Fruit fly (Drosophila melanogaster) whole organism, embryonic: ENCODE results near the gene CG42536.
A peak's percentile ranks its signal among the peaks of the same experiment; 100 is the strongest.

Experiments
- Awh ChIP-seq: fragments of 200-800 bp; sonication (Bioruptor generic); IDR thresholded peaks from 2 replicates; pipeline ENCODE4, ENCODE4 v1.3.6; 2022; ENCODE audit warnings: missing biosample characterization, missing genetic modification characterization
- CG1024 ChIP-seq: fragments of 200-800 bp; sonication (Bioruptor generic); IDR thresholded peaks from 2 replicates; pipeline ENCODE4 v1.3.6; 2022; ENCODE audit warnings: missing biosample characterization, missing genetic modification characterization
- CG14441 ChIP-seq: fragments of 200-800 bp; sonication (Bioruptor generic); IDR thresholded peaks from 2 replicates; pipeline ENCODE4 v1.3.6; 2022; ENCODE audit warnings: missing biosample characterization, missing genetic modification characterization
- CG1647 ChIP-seq: fragments of 200-800 bp; sonication (Bioruptor generic); optimal IDR thresholded peaks from 3 replicates; lab custom pipeline; 2016; ENCODE audit warnings: missing biosample characterization, missing genetic modification characterization
- CG18599 ChIP-seq: fragments of 200-800 bp; sonication (Bioruptor generic); optimal IDR thresholded peaks from 3 replicates; lab custom pipeline; 2017; ENCODE audit warnings: missing biosample characterization, missing genetic modification characterization, mild to moderate bottlenecking, moderate library complexity, missing genetic modification reagents
- CG18764 ChIP-seq: fragments of 200-800 bp; sonication (Bioruptor generic); optimal IDR thresholded peaks from 3 replicates; lab custom pipeline; 2016; ENCODE audit warnings: missing biosample characterization, missing genetic modification characterization
- CG2678 ChIP-seq: fragments of 200-800 bp; sonication (Bioruptor generic); optimal IDR thresholded peaks from 3 replicates; lab custom pipeline; 2019; ENCODE audit warnings: missing biosample characterization, mild to moderate bottlenecking, missing genetic modification characterization, moderate library complexity
- CG3407 ChIP-seq: fragments of 200-800 bp; sonication (Bioruptor generic); optimal IDR thresholded peaks from 2 replicates; lab custom pipeline; 2018; ENCODE audit warnings: missing biosample characterization, mild to moderate bottlenecking, missing genetic modification characterization
- CG4854 ChIP-seq: fragments of 200-800 bp; sonication (Bioruptor generic); optimal IDR thresholded peaks from 2 replicates; lab custom pipeline; 2016; ENCODE audit warnings: missing biosample characterization, missing genetic modification characterization, inconsistent platforms
- CG5953 ChIP-seq: fragments of 200-800 bp; sonication (Bioruptor generic); IDR thresholded peaks from 2 replicates; pipeline ENCODE4 v1.3.6; 2022; ENCODE audit warnings: missing biosample characterization, missing genetic modification characterization
- CG7745 ChIP-seq: fragments of 200-800 bp; sonication (Bioruptor generic); optimal IDR thresholded peaks from 2 replicates; lab custom pipeline; 2018; ENCODE audit warnings: missing biosample characterization, mild to moderate bottlenecking, missing genetic modification characterization, moderate library complexity
- CG7928 ChIP-seq: fragments of 200-800 bp; sonication (Bioruptor generic); optimal IDR thresholded peaks from 2 replicates; lab custom pipeline; 2017; ENCODE audit warnings: missing biosample characterization, mild to moderate bottlenecking, missing genetic modification characterization
- CG8359 ChIP-seq: fragments of 200-800 bp; sonication (Bioruptor generic); optimal IDR thresholded peaks from 2 replicates; lab custom pipeline; 2017; ENCODE audit warnings: missing biosample characterization, mild to moderate bottlenecking, missing genetic modification characterization, borderline replicate concordance
- CG9215 ChIP-seq: fragments of 200-800 bp; sonication (Bioruptor generic); IDR thresholded peaks from 2 replicates; pipeline ENCODE4 v1.3.6; 2022; ENCODE audit warnings: missing biosample characterization, missing genetic modification characterization
- CkIIα-i1 ChIP-seq: fragments of 200-800 bp; sonication (Bioruptor generic); IDR thresholded peaks from 2 replicates; pipeline ENCODE4 v1.3.6; 2022; ENCODE audit warnings: missing biosample characterization, missing genetic modification characterization
- Dip2 ChIP-seq: fragments of 200-800 bp; sonication (Bioruptor generic); IDR thresholded peaks from 2 replicates; pipeline ENCODE4 v1.3.6; 2022; ENCODE audit warnings: missing biosample characterization, missing genetic modification characterization
- Dll ChIP-seq: fragments of 200-800 bp; sonication (Bioruptor generic); IDR thresholded peaks from 4 replicates; pipeline ENCODE4 v1.3.6; 2022; ENCODE audit warnings: missing biosample characterization, missing genetic modification characterization; ENCODE audit not compliant: partially characterized antibody
- E2f2 ChIP-seq: fragments of 200-800 bp; sonication (Bioruptor generic); IDR thresholded peaks from 2 replicates; pipeline ENCODE4 v1.3.6; 2022; ENCODE audit warnings: missing biosample characterization, missing genetic modification characterization
- HHEX ChIP-seq: fragments of 200-800 bp; sonication (Bioruptor generic); optimal IDR thresholded peaks from 3 replicates; lab custom pipeline; 2017; ENCODE audit warnings: missing biosample characterization, mild to moderate bottlenecking, missing genetic modification characterization, missing genetic modification reagents
- HLH3B ChIP-seq: fragments of 200-800 bp; sonication (Bioruptor generic); IDR thresholded peaks from 2 replicates; pipeline ENCODE4 v1.3.6; 2022; ENCODE audit warnings: missing biosample characterization, missing genetic modification characterization
- MBD-R2 ChIP-seq: fragments of 200-800 bp; sonication (Bioruptor generic); IDR thresholded peaks from 2 replicates; pipeline ENCODE4 v1.3.6; 2022; ENCODE audit warnings: missing biosample characterization, missing genetic modification characterization
- Mrtf ChIP-seq: fragments of 200-800 bp; sonication (Bioruptor generic); IDR thresholded peaks from 3 replicates; pipeline ENCODE4 v1.3.6; 2022; ENCODE audit warnings: missing biosample characterization, missing genetic modification characterization
- NC2α ChIP-seq: fragments of 200-800 bp; sonication (Bioruptor generic); optimal IDR thresholded peaks from 2 replicates; lab custom pipeline; 2016; ENCODE audit warnings: missing biosample characterization, missing genetic modification characterization
- Oaz ChIP-seq: fragments of 200-800 bp; sonication (Bioruptor generic); IDR thresholded peaks from 2 replicates; pipeline ENCODE4 v1.3.6; 2022; ENCODE audit warnings: missing biosample characterization, missing genetic modification characterization
- Opbp ChIP-seq: fragments of 200-800 bp; sonication (Bioruptor generic); IDR thresholded peaks from 3 replicates; pipeline ENCODE4 v1.3.6; 2022; ENCODE audit warnings: missing biosample characterization, missing genetic modification characterization; ENCODE audit not compliant: partially characterized antibody
- Ptx1 ChIP-seq: fragments of 200-800 bp; sonication (Bioruptor generic); IDR thresholded peaks from 2 replicates; pipeline ENCODE4 v1.3.6; 2022; ENCODE audit warnings: missing biosample characterization, missing genetic modification characterization
- Scr ChIP-seq: fragments of 200-800 bp; sonication (Bioruptor generic); IDR thresholded peaks from 2 replicates; pipeline ENCODE4 v1.3.6; 2022; ENCODE audit warnings: missing biosample characterization, missing genetic modification characterization; ENCODE audit not compliant: partially characterized antibody
- Six4 ChIP-seq: fragments of 200-800 bp; sonication (Bioruptor generic); optimal IDR thresholded peaks from 2 replicates; lab custom pipeline; 2016; ENCODE audit warnings: missing biosample characterization, missing genetic modification characterization
- Stat92E ChIP-seq, 3 experiments: fragments of >200 bp in 2 of 3; fragments of 200-800 bp in 1 of 3; sonication (Bioruptor generic) in 1 of 3; optimal IDR thresholded peaks; 2 replicates each; lab custom pipeline; 2017 to 2019; ENCODE audit warnings: missing biosample characterization in 3 of 3, missing genetic modification characterization in 3 of 3, mild to moderate bottlenecking in 1 of 3, moderate library complexity in 1 of 3
- amos ChIP-seq: fragments of 200-800 bp; sonication (Bioruptor generic); IDR thresholded peaks from 2 replicates; pipeline ENCODE4 v1.3.6; 2022; ENCODE audit warnings: missing biosample characterization, missing genetic modification characterization; ENCODE audit not compliant: partially characterized antibody
- ato ChIP-seq: fragments of 200-800 bp; sonication (Bioruptor generic); IDR thresholded peaks from 2 replicates; pipeline ENCODE4 v1.3.6; 2022; ENCODE audit warnings: missing biosample characterization, missing genetic modification characterization; ENCODE audit not compliant: partially characterized antibody
- cas ChIP-seq: fragments of 200-800 bp; sonication (Bioruptor generic); IDR thresholded peaks from 2 replicates; pipeline ENCODE4 v1.3.6; 2022; ENCODE audit warnings: missing biosample characterization, missing genetic modification characterization
- croc ChIP-seq: fragments of 200-800 bp; sonication (Bioruptor generic); conservative IDR thresholded peaks from 3 replicates; pipeline ENCODE4 v1.3.6; 2022; ENCODE audit warnings: missing biosample characterization, missing genetic modification characterization
- disco-r ChIP-seq: fragments of 200-800 bp; sonication (Bioruptor generic); optimal IDR thresholded peaks from 2 replicates; lab custom pipeline; 2016; ENCODE audit warnings: missing biosample characterization, missing genetic modification characterization
- dpn ChIP-seq, 2 experiments: fragments of 200-800 bp; sonication (Bioruptor generic); optimal IDR thresholded peaks; 3 replicates each; lab custom pipeline; 2016; ENCODE audit warnings: missing biosample characterization in 2 of 2, missing genetic modification characterization in 2 of 2
- gem ChIP-seq: fragments of 200-800 bp; sonication (Bioruptor generic); optimal IDR thresholded peaks from 2 replicates; lab custom pipeline; 2019; ENCODE audit warnings: missing biosample characterization, mild to moderate bottlenecking, missing genetic modification characterization, moderate library complexity
- gfzf ChIP-seq: fragments of 200-800 bp; sonication (Bioruptor generic); optimal IDR thresholded peaks from 2 replicates; lab custom pipeline; 2016; ENCODE audit warnings: missing biosample characterization, mild to moderate bottlenecking, missing genetic modification characterization, moderate library complexity
- hbn ChIP-seq: fragments of 200-800 bp; sonication (Bioruptor generic); IDR thresholded peaks from 2 replicates; pipeline ENCODE4 v1.3.6; 2022; ENCODE audit warnings: missing biosample characterization, missing genetic modification characterization; ENCODE audit not compliant: partially characterized antibody
- ken ChIP-seq: fragments of 200-800 bp; sonication (Bioruptor generic); IDR thresholded peaks from 3 replicates; pipeline ENCODE4 v1.3.6; 2022; ENCODE audit warnings: missing biosample characterization, missing genetic modification characterization
- kni ChIP-seq: fragments of 200-800 bp; sonication (Bioruptor generic); optimal IDR thresholded peaks from 3 replicates; lab custom pipeline; 2017; ENCODE audit warnings: mild to moderate bottlenecking, missing biosample characterization, missing genetic modification reagents, missing genetic modification characterization
- pan ChIP-seq, 4 experiments: fragments of >200 bp in 3 of 4; fragments of 200-800 bp in 1 of 4; sonication (Bioruptor generic) in 1 of 4; optimal IDR thresholded peaks in 3 of 4; IDR thresholded peaks in 1 of 4; 2 replicates each; pipeline versions ENCODE4 v1.3.6 to Lab custom; 2017 to 2022; ENCODE audit warnings: missing biosample characterization in 2 of 4, missing genetic modification characterization in 2 of 4, mixed read lengths in 1 of 4
- pros ChIP-seq: fragments of 200-800 bp; sonication (Bioruptor generic); optimal IDR thresholded peaks from 3 replicates; lab custom pipeline; 2019; ENCODE audit warnings: missing biosample characterization, mild to moderate bottlenecking, missing genetic modification characterization, moderate library complexity
- pum ChIP-seq: fragments of 200-800 bp; sonication (Bioruptor generic); optimal IDR thresholded peaks from 2 replicates; lab custom pipeline; 2016; ENCODE audit warnings: missing biosample characterization, missing genetic modification characterization
- pzg ChIP-seq: fragments of 200-800 bp; sonication (Bioruptor generic); optimal IDR thresholded peaks from 3 replicates; lab custom pipeline; 2018; ENCODE audit warnings: missing biosample characterization, mild to moderate bottlenecking, missing genetic modification characterization, moderate library complexity
- sima ChIP-seq: fragments of 200-800 bp; sonication (Bioruptor generic); optimal IDR thresholded peaks from 2 replicates; lab custom pipeline; 2016; ENCODE audit warnings: missing biosample characterization, missing genetic modification characterization
- ttk ChIP-seq: fragments of 200-800 bp; sonication (Bioruptor generic); IDR thresholded peaks from 2 replicates; pipeline ENCODE4 v2.1.2; 2022; ENCODE audit warnings: missing biosample characterization, missing genetic modification characterization
- vvl ChIP-seq: fragments of 200-800 bp; sonication (Bioruptor generic); IDR thresholded peaks from 2 replicates; pipeline ENCODE4 v1.3.6; 2022; ENCODE audit warnings: missing biosample characterization, missing genetic modification characterization
- wek ChIP-seq: fragments of 200-800 bp; sonication (Bioruptor generic); optimal IDR thresholded peaks from 3 replicates; lab custom pipeline; 2018; ENCODE audit warnings: missing biosample characterization, mild to moderate bottlenecking, missing genetic modification characterization, moderate library complexity
- yki ChIP-seq: fragments of >200 bp; optimal IDR thresholded peaks from 3 replicates; lab custom pipeline; 2018

Gene CG42536

dm6 chr3L:10659993-10660743 lies 30.3 kb upstream of the CG42536 start (continued):
- TF ChIP-seq pros (GFP tag; lab: Kevin White, UChicago), result no peak
- TF ChIP-seq hbn (GFP tag; lab: Robert Waterston, UW), result no peak
- TF ChIP-seq CG1647 (GFP tag; lab: Kevin White, UChicago), result no peak
- TF ChIP-seq CG4854 (GFP tag; lab: Kevin White, UChicago), result no peak
- no peak for TF ChIP-seq ttk (GFP tag; lab: Robert Waterston, UW)
- TF ChIP-seq CG9215, result no peak
- TF ChIP-seq Six4 (GFP tag; lab: Kevin White, UChicago), result no peak
- no peak for TF ChIP-seq Oaz
- no peak for TF ChIP-seq Mrtf (GFP tag; lab: Robert Waterston, UW)
- TF ChIP-seq Stat92E (GFP tag; optimal IDR thresholded peaks at IDR 0.05; lab: Kevin White, UChicago), result peak in 1 of 3 experiments; percentile 77
- TF ChIP-seq dpn (GFP tag; optimal IDR thresholded peaks at IDR 0.05; lab: Kevin White, UChicago), result no peak
- TF ChIP-seq sima (GFP tag; lab: Kevin White, UChicago), result no peak
- no peak for TF ChIP-seq CkIIα-i1 (GFP tag; lab: Robert Waterston, UW)
- no peak for TF ChIP-seq pum (GFP tag; lab: Kevin White, UChicago)
- TF ChIP-seq kni, result peak; percentile 17
- TF ChIP-seq Dip2 (GFP tag; lab: Robert Waterston, UW), result no peak
- TF ChIP-seq gem, result peak; percentile 52
- no peak for TF ChIP-seq gfzf (GFP tag; lab: Kevin White, UChicago)
- TF ChIP-seq cas (GFP tag; lab: Robert Waterston, UW), result no peak
- no peak for TF ChIP-seq MBD-R2 (GFP tag; lab: Robert Waterston, UW)
- TF ChIP-seq CG3407, result no peak
- TF ChIP-seq wek (GFP tag; lab: Kevin White, UChicago), result no peak
- TF ChIP-seq pzg, result no peak
- no peak for TF ChIP-seq ken (GFP tag; lab: Robert Waterston, UW)
- TF ChIP-seq CG14441 (GFP tag; lab: Robert Waterston, UW), result no peak
- no peak for TF ChIP-seq CG8359 (GFP tag; lab: Kevin White, UChicago)
- no peak for TF ChIP-seq disco-r (GFP tag; lab: Kevin White, UChicago)
- no peak for TF ChIP-seq NC2α
- TF ChIP-seq yki (lab: Kevin White, UChicago), result no peak
- TF ChIP-seq CG18764, result no peak
- TF ChIP-seq E2f2 (GFP tag; lab: Robert Waterston, UW), result no peak
- TF ChIP-seq Scr (GFP tag; lab: Robert Waterston, UW), result no peak
- no peak for TF ChIP-seq amos (GFP tag; lab: Robert Waterston, UW)
- TF ChIP-seq Opbp (GFP tag; lab: Robert Waterston, UW), result no peak
- TF ChIP-seq ato (GFP tag; lab: Robert Waterston, UW), result no peak
- TF ChIP-seq CG5953 (GFP tag; lab: Robert Waterston, UW), result no peak
- no peak for TF ChIP-seq CG1024
- TF ChIP-seq CG2678 (tag; lab: Kevin White, UChicago), result peak; percentile 30
- no peak for TF ChIP-seq CG7745 (tag; lab: Kevin White, UChicago)
- TF ChIP-seq Dll, result no peak
- peak; percentile 23 for TF ChIP-seq CG18599
- TF ChIP-seq pan (optimal IDR thresholded peaks at IDR 0.05; lab: Kevin White, UChicago), result no peak
- peak in 1 of 2 experiments; percentile 5 for TF ChIP-seq pan (GFP tag; optimal IDR thresholded peaks at IDR 0.05 in 1 of 2, IDR thresholded peaks at IDR 0.05 in 1 of 2)
- no peak for TF ChIP-seq HHEX (GFP tag; lab: Kevin White, UChicago)
- no peak for TF ChIP-seq CG7928
- no peak for TF ChIP-seq vvl (GFP tag; lab: Robert Waterston, UW)
- TF ChIP-seq croc (GFP tag; lab: Robert Waterston, UW), result no peak
- no peak for TF ChIP-seq Ptx1 (GFP tag; lab: Robert Waterston, UW)
- TF ChIP-seq Awh (GFP tag; lab: Robert Waterston, UW), result no peak
- TF ChIP-seq HLH3B (GFP tag; lab: Robert Waterston, UW), result no peak
